Worm (Caenorhabditis elegans): ENCODE results near the gene ceh-81.

ceh-81 gene

ce11 chrII:1730103-1730502 lies at the start of gene ceh-81:
ceh-81 (plus strand) TSS chrII:1730403.
- TF ChIP-seq tlf-1 (GFP tag; optimal IDR thresholded peaks at IDR 0.05): no peak
- TF ChIP-seq F52B5.7 (tag; optimal IDR thresholded peaks at IDR 0.05): no peak

ce11 chrII:1682218-1682617 lies 48.0 kb upstream of the ceh-81 start, which contains the start of gene fbxb-26:
fbxb-26 (plus strand) TSS chrII:1682518.
- TF ChIP-seq die-1 (tag; optimal IDR thresholded peaks at IDR 0.05) (no peak), ceh-40 (GFP tag; IDR thresholded peaks at IDR 0.05) (no peak)

ce11 chrII:1683742-1684141 lies 46.5 kb upstream of the ceh-81 start, which contains the start of gene fbxb-25:
fbxb-25 (plus strand) TSS chrII:1684042.
- TF ChIP-seq F23B12.7 (tag; optimal IDR thresholded peaks at IDR 0.05; ENCODE audit: insufficient read depth) (no peak), mes-4 (tag; optimal IDR thresholded peaks at IDR 0.05) (no peak), nfya-1 (tag; optimal IDR thresholded peaks at IDR 0.05; ENCODE audit: borderline replicate concordance, insufficient read depth) (no peak), lsy-27 (tag; optimal IDR thresholded peaks at IDR 0.05; ENCODE audit: borderline replicate concordance, insufficient read depth) (no peak), F39B2.1 (GFP tag; IDR thresholded peaks at IDR 0.05) (no peak), F57C9.4 (tag; optimal IDR thresholded peaks at IDR 0.05) (no peak), nhr-27 (tag; optimal IDR thresholded peaks at IDR 0.05) (no peak), egl-18 (GFP tag; IDR thresholded peaks at IDR 0.05) (no peak), let-526 (GFP tag; IDR thresholded peaks at IDR 0.05) (no peak), lin-35 (GFP tag; optimal IDR thresholded peaks at IDR 0.05) (no peak), mxl-1 (tag; optimal IDR thresholded peaks at IDR 0.05) (no peak)

- TF ChIP-seq lsl-1 (GFP tag; optimal IDR thresholded peaks at IDR 0.05) (no peak), ceh-100 (GFP tag; IDR thresholded peaks at IDR 0.05) (no peak), somi-1 (GFP tag; optimal IDR thresholded peaks at IDR 0.05) (no peak), K11D2.4 (GFP tag; IDR thresholded peaks at IDR 0.05) (no peak), efl-1 (GFP tag; optimal IDR thresholded peaks at IDR 0.05) (no peak), nhr-90 (tag; optimal IDR thresholded peaks at IDR 0.05) (no peak), ztf-6 (GFP tag; IDR thresholded peaks at IDR 0.05) (no peak), ceh-58 (GFP tag; IDR thresholded peaks at IDR 0.05) (no peak), him-1 (tag; optimal IDR thresholded peaks at IDR 0.05) (no peak), dpff-1 (tag; optimal IDR thresholded peaks at IDR 0.05) (no peak), B0261.1 (tag; optimal IDR thresholded peaks at IDR 0.05) (no peak), madf-6 (GFP tag; IDR thresholded peaks at IDR 0.05) (no peak)
Measured at ce11 chrII:1688813-1689212, 41.4 kb upstream of the ceh-81 start, which contains the start of the genes fbxb-18 and fbxb-19. fbxb-18 (minus strand) TSS chrII:1688913. fbxb-19 (minus strand) TSS chrII:1689181.

- TF ChIP-seq unc-130 (GFP tag; optimal IDR thresholded peaks at IDR 0.05): no peak
- no peak for TF ChIP-seq ekl-4 (GFP tag; IDR thresholded peaks at IDR 0.05)
- TF ChIP-seq akir-1 (GFP tag; optimal IDR thresholded peaks at IDR 0.05): no peak
- no peak for TF ChIP-seq ama-1 (optimal IDR thresholded peaks at IDR 0.05)
- TF ChIP-seq ama-1 (GFP tag; optimal IDR thresholded peaks at IDR 0.05): no peak
- TF ChIP-seq Y53G8AR.9 (GFP tag; conservative IDR thresholded peaks at IDR 0.05): no peak
- TF ChIP-seq efl-1 (GFP tag; optimal IDR thresholded peaks at IDR 0.05): no peak
- TF ChIP-seq hrde-1 (tag; optimal IDR thresholded peaks at IDR 0.05; ENCODE audit: borderline replicate concordance): no peak
Measured at ce11 chrII:1691011-1691410, 39.2 kb upstream of the ceh-81 start, which contains the start of gene fbxc-22. fbxc-22 (minus strand) TSS chrII:1691111.
